Worm (Caenorhabditis elegans) whole organism, L1 larva: ENCODE results near the gene F10A3.11.

Source experiments
- ces-1 ChIP-seq: fragments of 150-350 bp; optimal IDR thresholded peaks from 2 replicates; lab custom pipeline; 2014; ENCODE audit warnings: missing biosample characterization, missing genetic modification reagents, missing genetic modification characterization
- dpl-1 ChIP-seq, 3 experiments: fragments of 150-350 bp in 2 of 3; sonication (generic microtip) in 1 of 3; optimal IDR thresholded peaks; 2 replicates each; lab custom pipeline; 2014 to 2017; ENCODE audit warnings: missing biosample characterization in 3 of 3, missing genetic modification characterization in 3 of 3, missing genetic modification reagents in 3 of 3
- lin-35 ChIP-seq, 2 experiments: fragments of 150-350 bp; optimal IDR thresholded peaks; 2 replicates each; lab custom pipeline; 2014; ENCODE audit warnings: missing biosample characterization in 2 of 2, missing genetic modification characterization in 2 of 2, missing genetic modification reagents in 2 of 2
- lir-3 ChIP-seq: sonication (generic microtip); optimal IDR thresholded peaks from 2 replicates; lab custom pipeline; 2016; ENCODE audit warnings: mild to moderate bottlenecking, missing genetic modification characterization, moderate library complexity, missing compliant biosample characterization; ENCODE audit not compliant: poor library complexity
- mef-2 ChIP-seq: fragments of 150-350 bp; optimal IDR thresholded peaks from 2 replicates; lab custom pipeline; 2014; ENCODE audit warnings: missing biosample characterization, missing genetic modification characterization
- nhr-77 ChIP-seq: fragments of 150-350 bp; optimal IDR thresholded peaks from 2 replicates; lab custom pipeline; 2014; ENCODE audit warnings: missing biosample characterization, missing genetic modification characterization
- skn-1 ChIP-seq: fragments of 150-350 bp; optimal IDR thresholded peaks from 2 replicates; lab custom pipeline; 2014; ENCODE audit warnings: missing biosample characterization, missing genetic modification characterization
- tlp-1 ChIP-seq: fragments of 150-350 bp; optimal IDR thresholded peaks from 2 replicates; lab custom pipeline; 2014; ENCODE audit warnings: missing biosample characterization, missing genetic modification characterization
- zag-1 ChIP-seq: fragments of 150-350 bp; optimal IDR thresholded peaks from 2 replicates; lab custom pipeline; 2014; ENCODE audit warnings: missing biosample characterization, missing genetic modification characterization

DNA sequence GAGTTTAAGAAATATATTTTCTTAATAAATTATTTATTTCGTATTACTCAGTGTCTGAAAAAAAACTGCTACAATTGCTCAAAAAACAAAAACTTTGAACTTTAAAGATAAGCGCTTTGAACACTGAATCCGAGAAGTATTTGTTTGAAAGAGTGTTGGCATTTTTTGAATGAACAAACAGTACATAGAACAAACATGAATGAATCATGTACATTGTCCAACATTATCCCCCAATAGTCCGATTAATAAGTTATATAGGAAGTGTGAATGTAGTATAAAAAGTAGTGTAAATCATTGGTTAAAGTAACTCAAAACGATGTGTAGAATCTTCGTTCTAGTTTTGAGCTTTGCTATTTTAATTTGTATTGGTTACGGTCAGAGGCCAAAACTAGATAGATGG is 39.2 kb downstream of the F10A3.11 start, which contains the start of gene F11A5.17:
- TF ChIP-seq zag-1 (tag; lab: Kevin White, UChicago) (no peak), skn-1 (tag; lab: Kevin White, UChicago) (no peak), lin-35 (GFP tag; optimal IDR thresholded peaks at IDR 0.05; lab: Kevin White, UChicago) (no peak), tlp-1 (no peak), lir-3 (tag; lab: Kevin White, UChicago) (no peak), dpl-1 (GFP tag; optimal IDR thresholded peaks at IDR 0.05; lab: Kevin White, UChicago) (no peak), ces-1 (GFP tag; lab: Kevin White, UChicago) (no peak), nhr-77 (tag; lab: Kevin White, UChicago) (no peak), mef-2 (tag; lab: Kevin White, UChicago) (no peak)
